Fruit fly (Drosophila melanogaster): ENCODE measurements around the gene CG34174.

CG34174 gene

dm6 chr2L:2202853-2203717, 11.0 kb upstream of the CG34174 start:
- TF ChIP-seq rgr (GFP tag; optimal IDR thresholded peaks at IDR 0.05): peak; percentile 66
- no peak for TF ChIP-seq CG32264 (GFP tag; optimal IDR thresholded peaks at IDR 0.05)
- TF ChIP-seq br (GFP tag; optimal IDR thresholded peaks at IDR 0.05): peak; percentile 46
- TF ChIP-seq usp (GFP tag; optimal IDR thresholded peaks at IDR 0.05): no peak
- peak; percentile 26 for TF ChIP-seq Sp1 (GFP tag; optimal IDR thresholded peaks at IDR 0.05)
- TF ChIP-seq pan (optimal IDR thresholded peaks at IDR 0.05): no peak
- TF ChIP-seq Hnf4 (GFP tag; optimal IDR thresholded peaks at IDR 0.05): peak; percentile 37
- TF ChIP-seq CG9705 (GFP tag; optimal IDR thresholded peaks at IDR 0.05): no peak
- no peak for TF ChIP-seq Myc (optimal IDR thresholded peaks at IDR 0.05)
- peak; percentile 77 for TF ChIP-seq Vsx2 (GFP tag; optimal IDR thresholded peaks at IDR 0.05; ENCODE audit: partially characterized antibody)
- peak; percentile 93 for TF ChIP-seq Dif (GFP tag; optimal IDR thresholded peaks at IDR 0.05; ENCODE audit: partially characterized antibody)
- peak; percentile 97 for TF ChIP-seq psq (GFP tag; optimal IDR thresholded peaks at IDR 0.05)
- peak; percentile 50 for TF ChIP-seq CrebA (GFP tag; optimal IDR thresholded peaks at IDR 0.05; ENCODE audit: borderline replicate concordance)
- no peak for TF ChIP-seq Hr78 (GFP tag; optimal IDR thresholded peaks at IDR 0.05)
- TF ChIP-seq tai (GFP tag; optimal IDR thresholded peaks at IDR 0.05): peak; percentile 92
- TF ChIP-seq OdsH (GFP tag; optimal IDR thresholded peaks at IDR 0.05): no peak
- peak; percentile 68 to 85 for TF ChIP-seq dl (GFP tag; optimal IDR thresholded peaks at IDR 0.05; ENCODE audit: insufficient read depth in 1 of 2, partially characterized antibody in 2 of 2)
- TF ChIP-seq fru (GFP tag; optimal IDR thresholded peaks at IDR 0.05): peak; percentile 91
- no peak for TF ChIP-seq sv (GFP tag; optimal IDR thresholded peaks at IDR 0.05)
- TF ChIP-seq Hr83 (GFP tag; optimal IDR thresholded peaks at IDR 0.05; ENCODE audit: poor library complexity, severe bottlenecking): peak; percentile 78
- TF ChIP-seq HLH106 (tag; optimal IDR thresholded peaks at IDR 0.05): peak; percentile 10
- peak in 1 of 2 experiments; percentile 44 for TF ChIP-seq foxo (GFP tag; optimal IDR thresholded peaks at IDR 0.05)
- peak; percentile 64 for TF ChIP-seq Jra (GFP tag; optimal IDR thresholded peaks at IDR 0.05)
- TF ChIP-seq Dfd (GFP tag; optimal IDR thresholded peaks at IDR 0.05): no peak
- TF ChIP-seq lola (GFP tag; optimal IDR thresholded peaks at IDR 0.05): no peak
- no peak for TF ChIP-seq dmrt93B (GFP tag; optimal IDR thresholded peaks at IDR 0.05)
- peak; percentile 60 for TF ChIP-seq sage (GFP tag; optimal IDR thresholded peaks at IDR 0.05)
- TF ChIP-seq jim (GFP tag; optimal IDR thresholded peaks at IDR 0.05): peak; percentile 66
- TF ChIP-seq dsf (GFP tag; optimal IDR thresholded peaks at IDR 0.05; ENCODE audit: borderline replicate concordance): no peak
- TF ChIP-seq Rel (GFP tag; optimal IDR thresholded peaks at IDR 0.05): peak; percentile 42
- peak; percentile 95 for TF ChIP-seq Rel (tag; optimal IDR thresholded peaks at IDR 0.05)
- no peak for TF ChIP-seq woc (GFP tag; optimal IDR thresholded peaks at IDR 0.05)
- TF ChIP-seq Abd-B (GFP tag; optimal IDR thresholded peaks at IDR 0.05): no peak
- peak; percentile 78 for TF ChIP-seq h (GFP tag; optimal IDR thresholded peaks at IDR 0.05)
- TF ChIP-seq ey (GFP tag; optimal IDR thresholded peaks at IDR 0.05): peak; percentile 27

dm6 chr2L:2206066-2206465, 8.0 kb upstream of the CG34174 start, which contains the start of gene CG31668:
TSS of gene CG31668 (minus strand) at chr2L:2206166.
- no peak for TF ChIP-seq HLH106 (tag; optimal IDR thresholded peaks at IDR 0.05)
- TF ChIP-seq lola (GFP tag; optimal IDR thresholded peaks at IDR 0.05): no peak
- no peak for TF ChIP-seq br (GFP tag; optimal IDR thresholded peaks at IDR 0.05)
- TF ChIP-seq usp (GFP tag; optimal IDR thresholded peaks at IDR 0.05): no peak
- TF ChIP-seq CG32264 (GFP tag; optimal IDR thresholded peaks at IDR 0.05): no peak
- TF ChIP-seq dmrt93B (GFP tag; optimal IDR thresholded peaks at IDR 0.05): no peak
- TF ChIP-seq ey (GFP tag; optimal IDR thresholded peaks at IDR 0.05): no peak
- no peak for TF ChIP-seq foxo (GFP tag; optimal IDR thresholded peaks at IDR 0.05)
- TF ChIP-seq dl (GFP tag; optimal IDR thresholded peaks at IDR 0.05; ENCODE audit: insufficient read depth in 1 of 2, partially characterized antibody in 2 of 2): no peak
- no peak for TF ChIP-seq CG9705 (GFP tag; optimal IDR thresholded peaks at IDR 0.05)
- TF ChIP-seq pan (optimal IDR thresholded peaks at IDR 0.05): no peak
- TF ChIP-seq dsf (GFP tag; optimal IDR thresholded peaks at IDR 0.05; ENCODE audit: borderline replicate concordance): no peak
- no peak for TF ChIP-seq woc (GFP tag; optimal IDR thresholded peaks at IDR 0.05)
- TF ChIP-seq Dfd (GFP tag; optimal IDR thresholded peaks at IDR 0.05): no peak
- TF ChIP-seq jim (GFP tag; optimal IDR thresholded peaks at IDR 0.05): no peak
- no peak for TF ChIP-seq Hnf4 (GFP tag; optimal IDR thresholded peaks at IDR 0.05)
- no peak for TF ChIP-seq Myc (optimal IDR thresholded peaks at IDR 0.05)
- no peak for TF ChIP-seq Sp1 (GFP tag; optimal IDR thresholded peaks at IDR 0.05)
